Fruit fly (Drosophila melanogaster): ENCODE measurements around the gene CG17376.
A peak's percentile ranks its signal among the peaks of the same experiment; 100 is the strongest.

Gene CG17376

dm6 chr2L:6787029-6787972 is 13.4 kb downstream of the CG17376 start (continued):
- TF ChIP-seq CG7368 (GFP tag; optimal IDR thresholded peaks at IDR 0.05) (peak; percentile 88), Sox102F (GFP tag; optimal IDR thresholded peaks at IDR 0.05) (peak; percentile 92), CG6792 (GFP tag; optimal IDR thresholded peaks at IDR 0.05) (peak; percentile 94), achi (GFP tag; optimal IDR thresholded peaks at IDR 0.05) (peak; percentile 93), Ets96B (tag; optimal IDR thresholded peaks at IDR 0.05) (peak; percentile 91), lz (GFP tag; optimal IDR thresholded peaks at IDR 0.05) (peak; percentile 96), fd59A (GFP tag; optimal IDR thresholded peaks at IDR 0.05) (peak; percentile 93), Hr4 (GFP tag; optimal IDR thresholded peaks at IDR 0.05) (peak; percentile 97), CG10669 (GFP tag; optimal IDR thresholded peaks at IDR 0.05) (peak; percentile 92), CG6808 (GFP tag; optimal IDR thresholded peaks at IDR 0.05) (peak; percentile 96), CG3919 (GFP tag; optimal IDR thresholded peaks at IDR 0.05) (peak; percentile 94), Gug (GFP tag; IDR thresholded peaks at IDR 0.05) (peak; percentile 82), CG8632 (GFP tag; optimal IDR thresholded peaks at IDR 0.05) (peak; percentile 94), salr (GFP tag; optimal IDR thresholded peaks at IDR 0.05) (peak; percentile 62 to 99), CG4318 (GFP tag; optimal IDR thresholded peaks at IDR 0.05) (peak; percentile 95), Eip78C (GFP tag) (peak; percentile 99), eg (GFP tag; IDR thresholded peaks at IDR 0.05) (peak; percentile 89), fd85E (GFP tag; optimal IDR thresholded peaks at IDR 0.05) (peak; percentile 67), CG11294 (GFP tag; IDR thresholded peaks at IDR 0.05) (peak; percentile 84), Ets21C (GFP tag; optimal IDR thresholded peaks at IDR 0.05) (peak; percentile 94), dac (GFP tag; optimal IDR thresholded peaks at IDR 0.05) (peak; percentile 89), CG1621 (tag; optimal IDR thresholded peaks at IDR 0.05) (peak; percentile 80), Sox15 (GFP tag; optimal IDR thresholded peaks at IDR 0.05) (peak; percentile 95), pdm3 (GFP tag; optimal IDR thresholded peaks at IDR 0.05) (peak; percentile 96), Met (GFP tag; optimal IDR thresholded peaks at IDR 0.05) (peak; percentile 94), Blimp-1 (GFP tag; optimal IDR thresholded peaks at IDR 0.05) (peak; percentile 82), CG11902 (GFP tag; optimal IDR thresholded peaks at IDR 0.05) (peak; percentile 96)

dm6 chr2L:6786674-6787028 is 14.0 kb downstream of the CG17376 start, which contains the start of gene nrv1:
nrv1 (minus strand) TSS chr2L:6786861.
- TF ChIP-seq Met (GFP tag; optimal IDR thresholded peaks at IDR 0.05): no peak
- no peak for TF ChIP-seq CG9139 (GFP tag; optimal IDR thresholded peaks at IDR 0.05)
- no peak for TF ChIP-seq CG11762 (GFP tag; optimal IDR thresholded peaks at IDR 0.05; ENCODE audit: insufficient read depth)
- TF ChIP-seq CG10669 (GFP tag; optimal IDR thresholded peaks at IDR 0.05): no peak
- TF ChIP-seq CG6163 (GFP tag; IDR thresholded peaks at IDR 0.05): no peak
- TF ChIP-seq Sox102F (GFP tag; optimal IDR thresholded peaks at IDR 0.05): no peak
- TF ChIP-seq CG3919 (GFP tag; optimal IDR thresholded peaks at IDR 0.05): no peak
- TF ChIP-seq Hr4 (GFP tag; optimal IDR thresholded peaks at IDR 0.05): no peak
- TF ChIP-seq Smox (GFP tag; optimal IDR thresholded peaks at IDR 0.05): no peak
- TF ChIP-seq fd85E (GFP tag; optimal IDR thresholded peaks at IDR 0.05): no peak
- TF ChIP-seq OdsH (GFP tag; optimal IDR thresholded peaks at IDR 0.05): no peak
- no peak for TF ChIP-seq pdm3 (GFP tag; optimal IDR thresholded peaks at IDR 0.05)
- no peak for TF ChIP-seq CG11294 (GFP tag; IDR thresholded peaks at IDR 0.05)
- TF ChIP-seq CG4318 (GFP tag; optimal IDR thresholded peaks at IDR 0.05): no peak
- no peak for TF ChIP-seq acj6 (GFP tag; optimal IDR thresholded peaks at IDR 0.05)
- TF ChIP-seq lz (GFP tag; optimal IDR thresholded peaks at IDR 0.05): no peak
- no peak for TF ChIP-seq esn (GFP tag; optimal IDR thresholded peaks at IDR 0.05)
- TF ChIP-seq CG6276 (GFP tag; optimal IDR thresholded peaks at IDR 0.05): no peak

- TF ChIP-seq cyc (GFP tag; optimal IDR thresholded peaks at IDR 0.05) (no peak), pdm3 (GFP tag; optimal IDR thresholded peaks at IDR 0.05) (no peak), CG31627 (GFP tag; optimal IDR thresholded peaks at IDR 0.05) (no peak), CG15336 (GFP tag; IDR thresholded peaks at IDR 0.05) (no peak), Ets96B (tag; optimal IDR thresholded peaks at IDR 0.05) (no peak), CG8319 (GFP tag; optimal IDR thresholded peaks at IDR 0.05) (no peak), CG3919 (GFP tag; optimal IDR thresholded peaks at IDR 0.05) (no peak), salr (GFP tag; optimal IDR thresholded peaks at IDR 0.05) (no peak), Ets21C (GFP tag; optimal IDR thresholded peaks at IDR 0.05) (no peak), Gug (GFP tag; IDR thresholded peaks at IDR 0.05) (no peak), CG6792 (GFP tag; optimal IDR thresholded peaks at IDR 0.05) (no peak)
These were observed 15.1 kb downstream of the CG17376 start for dm6 chr2L:6785583-6785982.
